Fruit fly (Drosophila melanogaster): ENCODE data around the gene CG42249.
A peak's percentile ranks its signal among the peaks of the same experiment; 100 is the strongest.

CG42249 gene

DNA sequence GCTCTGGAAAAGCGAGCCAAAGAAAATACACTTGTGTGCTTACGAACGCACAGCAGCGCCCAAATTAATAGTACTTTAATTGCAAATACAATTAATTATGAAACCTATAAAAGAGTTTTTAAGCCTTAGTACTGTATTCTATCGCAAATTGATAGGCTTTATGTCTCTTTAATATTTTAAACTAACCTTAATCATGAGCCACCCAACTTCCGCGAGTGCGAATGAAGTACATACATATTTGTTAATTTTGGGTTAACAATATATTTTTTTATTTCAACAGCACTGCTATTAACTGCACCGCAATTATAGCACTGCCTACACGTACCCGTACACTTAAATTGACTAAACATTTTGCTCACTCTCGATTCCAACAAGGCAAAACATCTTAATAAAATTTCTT lies 14.8 kb upstream of the CG42249 start (continued):
- TF ChIP-seq Hr39 (GFP tag; optimal IDR thresholded peaks at IDR 0.05) (peak; percentile 33), spab (GFP tag; optimal IDR thresholded peaks at IDR 0.05) (peak; percentile 39), CG34406 (GFP tag; optimal IDR thresholded peaks at IDR 0.05) (peak; percentile 32), Hr38 (GFP tag; optimal IDR thresholded peaks at IDR 0.05) (no peak), CG11902 (GFP tag; optimal IDR thresholded peaks at IDR 0.05) (no peak), CG6792 (GFP tag; optimal IDR thresholded peaks at IDR 0.05) (peak; percentile 40), acj6 (GFP tag; optimal IDR thresholded peaks at IDR 0.05) (no peak), Ets21C (GFP tag; optimal IDR thresholded peaks at IDR 0.05) (no peak), fkh (GFP tag; optimal IDR thresholded peaks at IDR 0.05) (no peak), Sox14 (GFP tag; optimal IDR thresholded peaks at IDR 0.05) (peak; percentile 34), CG16779 (tag; optimal IDR thresholded peaks at IDR 0.05) (no peak), net (GFP tag; optimal IDR thresholded peaks at IDR 0.05) (peak; percentile 23), topi (GFP tag; optimal IDR thresholded peaks at IDR 0.05) (peak; percentile 30), lz (GFP tag; optimal IDR thresholded peaks at IDR 0.05) (no peak), Met (GFP tag; optimal IDR thresholded peaks at IDR 0.05) (no peak), CG11762 (GFP tag; optimal IDR thresholded peaks at IDR 0.05; ENCODE audit: insufficient read depth) (peak; percentile 30), Ets96B (tag; optimal IDR thresholded peaks at IDR 0.05) (peak; percentile 34), CG8632 (GFP tag; optimal IDR thresholded peaks at IDR 0.05) (no peak), CG6808 (GFP tag; optimal IDR thresholded peaks at IDR 0.05) (peak; percentile 32), CG10631 (GFP tag; optimal IDR thresholded peaks at IDR 0.05) (peak; percentile 45), CG6854 (GFP tag; optimal IDR thresholded peaks at IDR 0.05) (no peak), Smox (GFP tag; optimal IDR thresholded peaks at IDR 0.05) (peak; percentile 9), CG8319 (GFP tag; optimal IDR thresholded peaks at IDR 0.05) (no peak), fd85E (GFP tag; optimal IDR thresholded peaks at IDR 0.05) (no peak), cyc (GFP tag; optimal IDR thresholded peaks at IDR 0.05) (peak; percentile 26), esn (GFP tag; optimal IDR thresholded peaks at IDR 0.05) (no peak), dsx (GFP tag; optimal IDR thresholded peaks at IDR 0.05; ENCODE audit: poor library complexity, severe bottlenecking) (no peak), CG3032 (tag; optimal IDR thresholded peaks at IDR 0.05) (no peak), achi (GFP tag; optimal IDR thresholded peaks at IDR 0.05) (peak; percentile 49)

DNA sequence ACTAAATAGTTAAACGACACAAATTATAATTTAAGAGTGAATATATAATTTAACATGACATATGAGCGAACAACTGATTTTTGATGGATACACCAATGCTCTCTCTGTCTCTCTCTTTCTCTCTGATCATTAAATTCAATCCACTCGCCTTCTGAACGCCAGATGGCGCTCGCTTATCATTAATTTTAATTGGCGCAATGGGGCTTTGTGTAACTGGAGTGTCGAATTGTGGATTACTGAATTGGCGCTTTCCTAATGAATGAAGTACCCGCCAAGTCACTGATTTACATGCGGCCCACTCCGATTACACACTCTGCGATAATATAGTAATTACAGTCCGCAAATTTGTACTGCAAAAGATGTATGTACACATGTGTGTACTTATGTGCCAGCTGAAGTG lies 14.2 kb upstream of the CG42249 start:
- no peak for TF ChIP-seq CG6808 (GFP tag; optimal IDR thresholded peaks at IDR 0.05)
- peak; percentile 41 for TF ChIP-seq Eip78C (GFP tag)
- no peak for TF ChIP-seq net (GFP tag; optimal IDR thresholded peaks at IDR 0.05)
- no peak for TF ChIP-seq CG6854 (GFP tag; optimal IDR thresholded peaks at IDR 0.05)
- TF ChIP-seq fd59A (GFP tag; optimal IDR thresholded peaks at IDR 0.05) = no peak
- TF ChIP-seq CG15336 (GFP tag; IDR thresholded peaks at IDR 0.05) = no peak

DNA sequence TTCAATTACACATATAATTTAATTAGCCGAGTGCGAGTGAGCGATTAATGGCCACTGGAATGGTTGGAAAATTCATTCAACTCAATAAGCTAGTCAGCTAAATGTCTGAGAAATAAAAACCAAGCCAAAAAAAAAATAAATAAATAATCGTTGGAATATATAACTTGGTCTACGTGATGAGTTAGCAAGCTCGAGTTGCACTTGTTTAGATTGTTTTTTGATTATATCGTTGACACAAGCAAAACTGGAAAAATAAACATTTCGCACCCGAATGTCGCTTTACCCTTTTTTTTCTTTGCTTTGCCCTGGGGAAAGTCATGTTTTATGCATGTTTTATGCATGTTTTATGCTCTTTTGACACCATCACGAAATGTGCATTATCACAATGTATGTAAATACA lies 13.1 kb upstream of the CG42249 start:
- TF ChIP-seq CG3919 (GFP tag; optimal IDR thresholded peaks at IDR 0.05) = no peak
- TF ChIP-seq salr (GFP tag; optimal IDR thresholded peaks at IDR 0.05) = no peak
- no peak for TF ChIP-seq fd85E (GFP tag; optimal IDR thresholded peaks at IDR 0.05)
- no peak for TF ChIP-seq vri (GFP tag; optimal IDR thresholded peaks at IDR 0.05)
- TF ChIP-seq Lpt (GFP tag; optimal IDR thresholded peaks at IDR 0.05) = no peak
- TF ChIP-seq CG11902 (GFP tag; optimal IDR thresholded peaks at IDR 0.05) = no peak

DNA sequence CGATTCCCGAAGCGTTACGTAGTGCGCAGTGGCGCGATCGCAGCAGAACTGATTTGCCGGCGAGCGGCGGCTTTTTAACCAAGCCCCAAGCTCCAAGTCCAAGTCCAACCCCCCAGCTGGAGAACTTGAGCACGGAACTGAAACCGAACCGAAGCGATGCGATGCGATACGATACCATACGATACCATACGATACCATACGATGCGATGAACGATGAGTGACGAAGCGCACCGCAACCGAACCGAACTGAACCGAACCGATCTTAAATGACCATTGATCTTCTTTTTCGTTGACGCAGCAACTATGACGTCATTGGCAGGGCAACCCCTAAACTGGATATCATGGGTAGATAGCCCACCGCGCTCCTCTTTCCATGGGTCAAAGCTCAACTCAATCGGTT lies 9.8 kb upstream of the CG42249 start, which contains the start of gene sev:
Gene sev (minus strand): TSS at position 50 of the 400 bp plus-strand sequence.
- TF ChIP-seq CG3032 (tag; optimal IDR thresholded peaks at IDR 0.05) (no peak), svp (GFP tag) (peak; percentile 39)
